Worm (Caenorhabditis elegans) whole organism, L2 larva: ENCODE results near the gene sup-37.

ENCODE experiments used
- dmd-4 ChIP-seq: sonication (generic microtip); optimal IDR thresholded peaks from 2 replicates; lab custom pipeline; 2017; ENCODE audit warnings: missing biosample characterization, missing genetic modification characterization
- lsy-2 ChIP-seq, 2 experiments: fragments of 150-350 bp in 1 of 2; sonication (generic microtip) in 1 of 2; optimal IDR thresholded peaks; 2 replicates each; lab custom pipeline; 2014 to 2017; ENCODE audit warnings: missing biosample characterization in 2 of 2, missing genetic modification characterization in 2 of 2
- nhr-21 ChIP-seq: fragments of 150-350 bp; optimal IDR thresholded peaks from 2 replicates; lab custom pipeline; 2014; ENCODE audit warnings: missing biosample characterization, missing genetic modification characterization
- nhr-6 ChIP-seq: fragments of 150-350 bp; optimal IDR thresholded peaks from 2 replicates; lab custom pipeline; 2014; ENCODE audit warnings: missing biosample characterization, missing genetic modification characterization
- unc-62 ChIP-seq: fragments of 150-350 bp; optimal IDR thresholded peaks from 2 replicates; lab custom pipeline; 2014; ENCODE audit warnings: missing biosample characterization, missing genetic modification reagents, missing genetic modification characterization
- zag-1 ChIP-seq: fragments of 150-350 bp; optimal IDR thresholded peaks from 2 replicates; lab custom pipeline; 2014; ENCODE audit warnings: missing biosample characterization, missing genetic modification characterization

DNA sequence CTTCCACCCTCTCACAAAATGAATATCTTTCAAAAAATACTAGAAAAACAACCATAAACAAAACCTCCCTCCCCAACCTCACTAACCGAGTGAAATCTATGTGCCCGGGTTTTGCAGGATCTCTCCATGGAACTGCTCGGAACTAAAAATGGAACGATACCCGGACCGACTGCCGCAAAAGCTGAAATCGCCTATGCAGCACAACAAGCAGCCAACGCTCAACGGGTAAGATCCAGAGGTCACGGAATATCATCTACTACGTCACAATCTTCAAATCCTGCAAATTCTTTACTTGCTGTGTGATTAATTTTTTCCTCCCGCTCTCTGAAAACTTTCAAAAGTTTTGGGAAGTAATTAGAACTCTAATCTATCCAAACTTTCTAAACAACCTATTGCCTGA is 3.0 kb downstream of the sup-37 start:
- TF ChIP-seq lsy-2 (tag; optimal IDR thresholded peaks at IDR 0.05; lab: Kevin White, UChicago) (no peak), zag-1 (no peak), nhr-21 (tag; lab: Kevin White, UChicago) (no peak), nhr-6 (no peak), dmd-4 (tag; lab: Kevin White, UChicago) (no peak), unc-62 (GFP tag; lab: Kevin White, UChicago) (no peak)
